Worm (Caenorhabditis elegans) whole organism, L1 larva: ENCODE measurements around the gene sdpn-1.
A peak's percentile ranks its signal among the peaks of the same experiment; 100 is the strongest.

Experiments used
- F16B12.6 ChIP-seq: fragments of 150-350 bp; optimal IDR thresholded peaks from 2 replicates; lab custom pipeline; 2014; ENCODE audit warnings: missing biosample characterization, missing genetic modification characterization
- Y116A8C.19 ChIP-seq: sonication (generic microtip); optimal IDR thresholded peaks from 2 replicates; lab custom pipeline; 2016; ENCODE audit warnings: missing compliant biosample characterization, missing genetic modification characterization, borderline replicate concordance
- alr-1 ChIP-seq: fragments of 200-800 bp; sonication (Bioruptor generic); optimal IDR thresholded peaks from 2 replicates; lab custom pipeline; 2018; ENCODE audit warnings: borderline replicate concordance, mild to moderate bottlenecking, missing genetic modification characterization, missing compliant biosample characterization
- aly-2 ChIP-seq: fragments of 150-350 bp; optimal IDR thresholded peaks from 2 replicates; lab custom pipeline; 2014; ENCODE audit warnings: missing biosample characterization, missing genetic modification characterization
- ama-1 ChIP-seq: fragments of 150-350 bp; optimal IDR thresholded peaks from 2 replicates; lab custom pipeline; 2014
- blmp-1 ChIP-seq: fragments of 150-350 bp; optimal IDR thresholded peaks from 2 replicates; lab custom pipeline; 2014; ENCODE audit warnings: missing biosample characterization, missing genetic modification characterization
- ceh-63 ChIP-seq: fragments of 200-800 bp; sonication (Bioruptor generic); optimal IDR thresholded peaks from 2 replicates; lab custom pipeline; 2018; ENCODE audit warnings: mild to moderate bottlenecking, missing genetic modification characterization, missing compliant biosample characterization
- ceh-8 ChIP-seq: fragments of 200-800 bp; sonication (Bioruptor generic); optimal IDR thresholded peaks from 2 replicates; lab custom pipeline; 2018; ENCODE audit warnings: mild to moderate bottlenecking, missing genetic modification characterization, moderate library complexity, missing compliant biosample characterization
- ceh-82 ChIP-seq, 3 experiments: fragments of 150-350 bp in 1 of 3; sonication (generic microtip) in 2 of 3; optimal IDR thresholded peaks; 2 replicates each; lab custom pipeline; 2014 to 2017; ENCODE audit warnings: missing biosample characterization in 3 of 3, missing genetic modification characterization in 3 of 3
- ceh-90 ChIP-seq: sonication (generic microtip); optimal IDR thresholded peaks from 2 replicates; lab custom pipeline; 2016; ENCODE audit warnings: missing genetic modification characterization, missing compliant biosample characterization
- dpl-1 ChIP-seq, 3 experiments: fragments of 150-350 bp in 2 of 3; sonication (generic microtip) in 1 of 3; optimal IDR thresholded peaks; 2 replicates each; lab custom pipeline; 2014 to 2017; ENCODE audit warnings: missing biosample characterization in 3 of 3, missing genetic modification characterization in 3 of 3, missing genetic modification reagents in 3 of 3
- dsc-1 ChIP-seq: sonication (generic microtip); optimal IDR thresholded peaks from 2 replicates; lab custom pipeline; 2016; ENCODE audit warnings: mild to moderate bottlenecking, missing genetic modification characterization, missing compliant biosample characterization
- efl-1 ChIP-seq, 4 experiments: fragments of 150-350 bp; optimal IDR thresholded peaks in 3 of 4; peaks in 1 of 4; 1 replicate in 1 of 4; 2 replicates in 3 of 4; lab custom pipeline; 2014; ENCODE audit warnings: missing biosample characterization in 2 of 4, missing genetic modification characterization in 2 of 4, missing genetic modification reagents in 2 of 4
- egl-13 ChIP-seq: sonication (generic microtip); optimal IDR thresholded peaks from 2 replicates; lab custom pipeline; 2016; ENCODE audit warnings: missing genotype, missing genetic modification reagents, missing genetic modification characterization, missing compliant biosample characterization
- egl-27 ChIP-seq, 2 experiments: fragments of 150-350 bp in 1 of 2; sonication (generic microtip); optimal IDR thresholded peaks; 3 replicates each; lab custom pipeline; 2017 to 2018; ENCODE audit warnings: missing biosample characterization in 2 of 2, missing genetic modification characterization in 2 of 2, missing genetic modification reagents in 2 of 2
- elt-2 ChIP-seq: sonication (generic microtip); optimal IDR thresholded peaks from 2 replicates; lab custom pipeline; 2016; ENCODE audit warnings: missing genetic modification characterization, mild to moderate bottlenecking, inconsistent platforms, missing compliant biosample characterization, missing genetic modification reagents
- elt-3 ChIP-seq, 6 experiments: fragments of 150-350 bp in 1 of 6; sonication (generic microtip); optimal IDR thresholded peaks; 2 replicates each; lab custom pipeline; 2017 to 2018; ENCODE audit warnings: missing biosample characterization in 6 of 6, missing genetic modification characterization in 6 of 6, inconsistent platforms in 1 of 6
- fos-1 ChIP-seq: fragments of 150-350 bp; optimal IDR thresholded peaks from 2 replicates; lab custom pipeline; 2014; ENCODE audit warnings: missing biosample characterization, missing genetic modification characterization
- grh-1 ChIP-seq: fragments of 200-800 bp; sonication (Bioruptor generic); IDR thresholded peaks from 2 replicates; pipeline ENCODE4 v1.3.6; 2022; ENCODE audit warnings: missing genetic modification reagents, missing genetic modification characterization, missing compliant biosample characterization
- hlh-17 ChIP-seq: fragments of 200-800 bp; sonication (Bioruptor generic); optimal IDR thresholded peaks from 2 replicates; lab custom pipeline; 2018; ENCODE audit warnings: missing genetic modification characterization, mild to moderate bottlenecking, missing compliant biosample characterization, moderate library complexity, borderline replicate concordance
- lin-35 ChIP-seq, 2 experiments: fragments of 150-350 bp; optimal IDR thresholded peaks; 2 replicates each; lab custom pipeline; 2014; ENCODE audit warnings: missing biosample characterization in 2 of 2, missing genetic modification characterization in 2 of 2, missing genetic modification reagents in 2 of 2
- mab-9 ChIP-seq: fragments of 200-800 bp; sonication (Bioruptor generic); IDR thresholded peaks from 2 replicates; pipeline ENCODE4 v1.3.6; 2022; ENCODE audit warnings: missing genetic modification reagents, missing genetic modification characterization, missing compliant biosample characterization
- mdl-1 ChIP-seq, 2 experiments: fragments of 150-350 bp; optimal IDR thresholded peaks; 2 replicates each; lab custom pipeline; 2014 to 2017; ENCODE audit warnings: missing biosample characterization in 2 of 2, missing genetic modification characterization in 2 of 2, inconsistent platforms in 1 of 2
- mep-1 ChIP-seq: fragments of 150-350 bp; optimal IDR thresholded peaks from 2 replicates; lab custom pipeline; 2014; ENCODE audit warnings: missing biosample characterization, missing genetic modification characterization
- nhr-12 ChIP-seq: sonication (generic microtip); optimal IDR thresholded peaks from 2 replicates; lab custom pipeline; 2017; ENCODE audit warnings: missing biosample characterization, missing genetic modification characterization
- nhr-28 ChIP-seq: fragments of 150-350 bp; optimal IDR thresholded peaks from 2 replicates; lab custom pipeline; 2014; ENCODE audit warnings: missing biosample characterization, missing genetic modification characterization
- nhr-47 ChIP-seq: sonication (generic microtip); optimal IDR thresholded peaks from 2 replicates; lab custom pipeline; 2016; ENCODE audit warnings: mild to moderate bottlenecking, missing genetic modification characterization, moderate library complexity, missing compliant biosample characterization
- nhr-71 ChIP-seq: sonication (generic microtip); optimal IDR thresholded peaks from 2 replicates; lab custom pipeline; 2016; ENCODE audit warnings: mild to moderate bottlenecking, missing genetic modification characterization, moderate library complexity, missing compliant biosample characterization
- nhr-77 ChIP-seq: fragments of 150-350 bp; optimal IDR thresholded peaks from 2 replicates; lab custom pipeline; 2014; ENCODE audit warnings: missing biosample characterization, missing genetic modification characterization
- nhr-84 ChIP-seq: sonication (generic microtip); optimal IDR thresholded peaks from 2 replicates; lab custom pipeline; 2017; ENCODE audit warnings: missing biosample characterization, missing genetic modification characterization
- nhr-90 ChIP-seq: sonication (generic microtip); optimal IDR thresholded peaks from 2 replicates; lab custom pipeline; 2016; ENCODE audit warnings: mild to moderate bottlenecking, missing genetic modification characterization, missing compliant biosample characterization; ENCODE audit not compliant: poor library complexity
- pqm-1 ChIP-seq: sonication (generic microtip); optimal IDR thresholded peaks from 3 replicates; lab custom pipeline; 2017; ENCODE audit warnings: missing biosample characterization, missing genetic modification characterization
- skn-1 ChIP-seq: fragments of 150-350 bp; optimal IDR thresholded peaks from 2 replicates; lab custom pipeline; 2014; ENCODE audit warnings: missing biosample characterization, missing genetic modification characterization
- snpc-4 ChIP-seq: fragments of 150-350 bp; optimal IDR thresholded peaks from 2 replicates; lab custom pipeline; 2014; ENCODE audit warnings: missing biosample characterization, missing genetic modification characterization
- snu-23 ChIP-seq: sonication (generic microtip); optimal IDR thresholded peaks from 2 replicates; lab custom pipeline; 2016; ENCODE audit warnings: missing genetic modification characterization, missing compliant biosample characterization
- sox-4 ChIP-seq: sonication (generic microtip); optimal IDR thresholded peaks from 2 replicates; lab custom pipeline; 2016; ENCODE audit warnings: missing genetic modification characterization, missing compliant biosample characterization
- swsn-7 ChIP-seq: sonication (generic microtip); optimal IDR thresholded peaks from 2 replicates; lab custom pipeline; 2016; ENCODE audit warnings: missing genetic modification characterization, missing compliant biosample characterization
- tlp-1 ChIP-seq: fragments of 150-350 bp; optimal IDR thresholded peaks from 2 replicates; lab custom pipeline; 2014; ENCODE audit warnings: missing biosample characterization, missing genetic modification characterization
- unc-130 ChIP-seq: fragments of 150-350 bp; optimal IDR thresholded peaks from 2 replicates; lab custom pipeline; 2017; ENCODE audit warnings: missing biosample characterization, missing genetic modification characterization, inconsistent platforms
- unc-30 ChIP-seq: sonication (generic microtip); optimal IDR thresholded peaks from 2 replicates; lab custom pipeline; 2017; ENCODE audit warnings: missing biosample characterization, missing genetic modification characterization
- unc-86 ChIP-seq: sonication (generic microtip); optimal IDR thresholded peaks from 2 replicates; lab custom pipeline; 2016; ENCODE audit warnings: missing genetic modification characterization, missing compliant biosample characterization
- unc-98 ChIP-seq: fragments of 200-800 bp; sonication (Bioruptor generic); IDR thresholded peaks from 2 replicates; pipeline ENCODE4 v1.3.6; 2022; ENCODE audit warnings: missing genetic modification characterization, missing compliant biosample characterization
- vab-15 ChIP-seq: sonication (generic microtip); optimal IDR thresholded peaks from 2 replicates; lab custom pipeline; 2017; ENCODE audit warnings: missing genotype, mild to moderate bottlenecking, missing genetic modification characterization, missing compliant biosample characterization
- xbp-1 ChIP-seq: sonication (generic microtip); optimal IDR thresholded peaks from 2 replicates; lab custom pipeline; 2016; ENCODE audit warnings: missing genetic modification characterization, missing compliant biosample characterization
- zip-4 ChIP-seq: fragments of 200-800 bp; sonication (Bioruptor generic); optimal IDR thresholded peaks from 2 replicates; lab custom pipeline; 2018; ENCODE audit warnings: mild to moderate bottlenecking, missing genetic modification characterization, moderate library complexity, missing compliant biosample characterization
- ztf-11 ChIP-seq, 2 experiments: sonication (generic microtip); optimal IDR thresholded peaks; 2 replicates each; lab custom pipeline; 2016 to 2017; ENCODE audit warnings: missing genetic modification characterization in 2 of 2, missing biosample characterization in 1 of 2, missing compliant biosample characterization in 1 of 2

The sdpn-1 gene

DNA sequence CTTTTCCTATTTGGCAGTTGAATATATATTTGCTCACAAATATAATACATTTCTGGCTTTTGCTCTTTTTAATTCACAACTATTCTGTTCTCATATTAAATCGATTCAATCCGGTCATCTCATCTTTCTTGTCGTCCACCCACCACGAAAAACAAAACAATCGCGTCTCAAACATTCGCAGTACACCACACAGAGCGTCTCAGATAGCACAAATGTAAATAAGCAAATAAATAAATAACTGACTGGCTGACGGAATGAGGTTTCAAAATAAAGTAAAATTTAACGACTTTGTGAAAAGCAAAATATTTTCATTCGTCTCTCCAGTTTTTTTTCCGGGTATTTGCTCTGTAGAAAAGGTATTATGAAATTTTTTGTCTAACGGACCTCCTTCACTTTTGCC, 44.3 kb downstream of the sdpn-1 start:
- TF ChIP-seq efl-1 (optimal IDR thresholded peaks at IDR 0.05; lab: Kevin White, UChicago) (no peak), efl-1 (GFP tag; optimal IDR thresholded peaks at IDR 0.05 in 1 of 2; lab: Kevin White, UChicago) (peak in 1 of 2 experiments; percentile 8), nhr-28 (no peak)
- TF ChIP-seq, all 84 proteins: peak for 1

DNA sequence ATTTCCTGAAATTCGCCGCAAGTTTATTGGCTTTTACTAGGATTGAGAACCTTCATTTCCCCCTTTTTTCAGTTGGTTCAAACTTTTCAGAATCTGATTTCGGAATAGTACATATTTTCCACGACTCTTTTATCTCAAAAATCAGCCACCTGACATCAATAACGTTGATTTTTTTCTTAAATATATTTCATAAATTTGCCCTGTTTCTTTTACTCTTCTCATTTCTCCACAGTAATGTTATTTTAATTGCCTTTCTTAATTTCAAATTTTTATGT, 45.0 kb downstream of the sdpn-1 start:
- no peak for TF ChIP-seq ceh-8 (GFP tag; lab: Kevin White, UChicago)
- TF ChIP-seq alr-1 (tag; lab: Kevin White, UChicago), result no peak
- TF ChIP-seq ama-1 (lab: Kevin White, UChicago), result no peak
- TF ChIP-seq dpl-1 (GFP tag; optimal IDR thresholded peaks at IDR 0.05; lab: Kevin White, UChicago), result peak in 1 of 3 experiments; percentile 10
- no peak for TF ChIP-seq ceh-82 (tag; optimal IDR thresholded peaks at IDR 0.05; lab: Kevin White, UChicago)
- peak; percentile 29 for TF ChIP-seq nhr-90
- TF ChIP-seq skn-1 (tag; lab: Kevin White, UChicago), result peak; percentile 14
- TF ChIP-seq nhr-47 (tag; lab: Kevin White, UChicago), result peak; percentile 36
- TF ChIP-seq unc-30 (tag; lab: Kevin White, UChicago), result no peak
- TF ChIP-seq mep-1 (tag; lab: Kevin White, UChicago), result no peak
- TF ChIP-seq nhr-71 (tag; lab: Kevin White, UChicago), result peak; percentile 36

DNA sequence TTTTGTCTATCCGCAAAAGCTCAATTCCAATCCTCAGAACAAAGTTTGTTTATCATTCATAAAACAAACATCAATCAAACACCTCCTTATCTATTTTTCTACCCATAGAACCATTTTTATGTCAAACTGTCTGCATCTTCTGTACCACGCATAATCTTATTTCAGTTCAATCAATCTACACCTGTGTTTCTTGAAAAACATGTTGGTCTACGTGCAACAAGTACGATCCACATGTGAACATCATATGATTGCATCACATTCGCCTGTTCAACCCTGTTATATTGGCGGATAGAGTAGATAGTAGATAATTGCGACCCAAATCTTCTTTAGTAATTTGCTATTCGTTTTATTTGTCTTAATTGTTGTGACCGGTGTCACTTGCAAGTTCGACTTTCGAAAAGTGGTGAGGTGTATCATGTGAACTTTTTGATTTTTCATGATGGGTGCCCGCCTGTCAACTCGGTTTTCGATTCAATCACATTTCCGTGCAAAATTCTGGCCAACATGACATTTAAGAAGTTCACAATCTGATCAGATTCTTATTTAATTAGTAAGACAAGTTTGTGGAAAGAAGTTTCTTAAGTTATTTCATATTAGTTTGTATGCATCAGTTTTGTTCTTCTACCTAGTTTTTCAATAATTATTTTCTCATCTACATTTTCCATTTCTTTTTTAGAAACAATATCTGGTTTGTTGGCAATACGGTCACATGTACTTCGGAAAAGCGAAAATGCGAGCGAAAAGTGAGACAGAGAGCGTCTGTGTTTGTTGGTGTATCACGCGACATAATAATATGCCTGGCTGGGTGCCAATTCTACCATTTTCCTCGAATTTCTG, 45.6 kb downstream of the sdpn-1 start:
- TF ChIP-seq lin-35 (GFP tag; optimal IDR thresholded peaks at IDR 0.05; lab: Kevin White, UChicago), result peak in 1 of 2 experiments; percentile 51
- no peak for TF ChIP-seq aly-2 (tag; lab: Kevin White, UChicago)
- TF ChIP-seq dsc-1 (tag; lab: Kevin White, UChicago), result no peak
- no peak for TF ChIP-seq pqm-1
- 0 out of 2 replicates have a peak, but pooled peaks have one; percentile 16 for TF ChIP-seq grh-1 (GFP tag; lab: Robert Waterston, UW)
- no peak for TF ChIP-seq Y116A8C.19 (tag; lab: Kevin White, UChicago)
- no peak for TF ChIP-seq vab-15 (tag; lab: Kevin White, UChicago)
- TF ChIP-seq xbp-1 (tag; lab: Kevin White, UChicago), result no peak
- no peak for TF ChIP-seq egl-13
- TF ChIP-seq nhr-77 (tag; lab: Kevin White, UChicago), result no peak
- no peak for TF ChIP-seq ceh-90 (tag; lab: Kevin White, UChicago)
- TF ChIP-seq zip-4 (GFP tag; lab: Kevin White, UChicago), result no peak
- TF ChIP-seq F16B12.6 (tag; lab: Kevin White, UChicago), result no peak
- TF ChIP-seq unc-98, result no peak
- no peak for TF ChIP-seq efl-1 (optimal IDR thresholded peaks at IDR 0.05; lab: Kevin White, UChicago)
- peak in 1 of 2 experiments; percentile 75 for TF ChIP-seq efl-1 (GFP tag; optimal IDR thresholded peaks at IDR 0.05 in 1 of 2; lab: Kevin White, UChicago)
- TF ChIP-seq nhr-84 (tag; lab: Kevin White, UChicago), result no peak
- TF ChIP-seq sox-4 (tag; lab: Kevin White, UChicago), result no peak
- TF ChIP-seq egl-27 (tag; optimal IDR thresholded peaks at IDR 0.05; lab: Kevin White, UChicago), result no peak
- no peak for TF ChIP-seq tlp-1
- TF ChIP-seq fos-1, result no peak
- peak; percentile 53 for TF ChIP-seq snu-23 (GFP tag; lab: Kevin White, UChicago)
- peak; percentile 23 for TF ChIP-seq swsn-7 (tag; lab: Kevin White, UChicago)
- TF ChIP-seq ztf-11 (tag; optimal IDR thresholded peaks at IDR 0.05; lab: Kevin White, UChicago), result no peak
- TF ChIP-seq ceh-8 (GFP tag; lab: Kevin White, UChicago), result no peak
- no peak for TF ChIP-seq alr-1 (tag; lab: Kevin White, UChicago)
- peak; percentile 62 for TF ChIP-seq elt-2 (tag; lab: Kevin White, UChicago)
- TF ChIP-seq unc-86 (tag; lab: Kevin White, UChicago), result no peak
- no peak for TF ChIP-seq hlh-17 (GFP tag; lab: Kevin White, UChicago)
- TF ChIP-seq ceh-82 (tag; optimal IDR thresholded peaks at IDR 0.05; lab: Kevin White, UChicago), result no peak
- TF ChIP-seq ama-1 (lab: Kevin White, UChicago), result no peak
- TF ChIP-seq nhr-12 (tag; lab: Kevin White, UChicago), result no peak
- no peak for TF ChIP-seq snpc-4
- no peak for TF ChIP-seq ceh-63 (GFP tag; lab: Kevin White, UChicago)
- peak; percentile 98 for TF ChIP-seq blmp-1 (tag; lab: Kevin White, UChicago)
- TF ChIP-seq elt-3 (tag; optimal IDR thresholded peaks at IDR 0.05; lab: Kevin White, UChicago), result peak in 2 of 6 experiments; percentile 52 to 68
- no peak for TF ChIP-seq mab-9 (GFP tag; lab: Robert Waterston, UW)
- TF ChIP-seq unc-130, result peak; percentile 62
- TF ChIP-seq mdl-1 (tag; optimal IDR thresholded peaks at IDR 0.05; lab: Kevin White, UChicago), result peak in 1 of 2 experiments; percentile 43
